Worm (Caenorhabditis elegans) whole organism, L4 larva: ENCODE results near the gene srv-2.

Experiments
- F10B5.3 ChIP-seq: sonication (generic microtip); optimal IDR thresholded peaks from 2 replicates; lab custom pipeline; 2016; ENCODE audit warnings: mild to moderate bottlenecking, missing genetic modification characterization, missing compliant biosample characterization
- F37D6.2 ChIP-seq: sonication (generic microtip); optimal IDR thresholded peaks from 2 replicates; lab custom pipeline; 2016; ENCODE audit warnings: mild to moderate bottlenecking, missing genetic modification characterization, missing compliant biosample characterization
- T26A8.4 ChIP-seq: fragments of 200-800 bp; sonication (Bioruptor generic); IDR thresholded peaks from 2 replicates; pipeline ENCODE4 v1.3.6; 2022; ENCODE audit warnings: missing genetic modification characterization, missing compliant biosample characterization
- Y105C5A.15 ChIP-seq: fragments of 200-800 bp; sonication (Bioruptor generic); IDR thresholded peaks from 2 replicates; pipeline ENCODE4 v1.3.6; 2022; ENCODE audit warnings: missing genetic modification characterization, missing compliant biosample characterization
- Y48G9A.11 ChIP-seq: fragments of 200-800 bp; sonication (Bioruptor generic); IDR thresholded peaks from 2 replicates; pipeline ENCODE4 v1.3.6; 2022; ENCODE audit warnings: missing genetic modification reagents, missing genetic modification characterization, missing compliant biosample characterization
- aha-1 ChIP-seq: fragments of 150-350 bp; peaks from one replicate; lab custom pipeline; 2014; ENCODE audit warnings: missing biosample characterization, missing genetic modification characterization
- aly-2 ChIP-seq: sonication (generic microtip); optimal IDR thresholded peaks from 2 replicates; lab custom pipeline; 2018; ENCODE audit warnings: missing biosample characterization, missing genetic modification characterization
- ceh-82 ChIP-seq: sonication (generic microtip); optimal IDR thresholded peaks from 2 replicates; lab custom pipeline; 2017; ENCODE audit warnings: missing biosample characterization, missing genetic modification characterization
- daf-16 ChIP-seq, 3 experiments: sonication (generic microtip); optimal IDR thresholded peaks; 2 replicates each; lab custom pipeline; 2016 to 2017; ENCODE audit warnings: missing genetic modification characterization in 3 of 3, missing genetic modification reagents in 3 of 3, mild to moderate bottlenecking in 2 of 3, missing compliant biosample characterization in 2 of 3, missing biosample characterization in 1 of 3, moderate library complexity in 1 of 3
- dmd-6 ChIP-seq: fragments of 200-800 bp; sonication (Bioruptor generic); IDR thresholded peaks from 2 replicates; pipeline ENCODE4 v1.3.6; 2022; ENCODE audit warnings: missing genetic modification reagents, missing genetic modification characterization, missing compliant biosample characterization
- dmd-9 ChIP-seq: fragments of 200-800 bp; sonication (Bioruptor generic); IDR thresholded peaks from 2 replicates; pipeline ENCODE4 v1.3.6; 2022; ENCODE audit warnings: missing genetic modification reagents, missing genetic modification characterization, missing compliant biosample characterization
- dve-1 ChIP-seq: sonication (generic microtip); optimal IDR thresholded peaks from 2 replicates; lab custom pipeline; 2017; ENCODE audit warnings: antibody characterized with exemption, mild to moderate bottlenecking, missing genetic modification characterization, missing compliant biosample characterization; ENCODE audit not compliant: insufficient read depth
- egl-43 ChIP-seq: fragments of 200-800 bp; sonication (Bioruptor generic); IDR thresholded peaks from 2 replicates; pipeline ENCODE4 v1.3.6; 2022; ENCODE audit warnings: missing genetic modification reagents, missing genetic modification characterization, missing compliant biosample characterization
- fkh-10 ChIP-seq: fragments of 150-350 bp; optimal IDR thresholded peaks from 2 replicates; lab custom pipeline; 2014; ENCODE audit warnings: missing biosample characterization, missing genetic modification reagents, missing genetic modification characterization
- fos-1 ChIP-seq: fragments of 150-350 bp; optimal IDR thresholded peaks from 2 replicates; lab custom pipeline; 2014; ENCODE audit warnings: missing biosample characterization, missing genetic modification characterization
- hlh-11 ChIP-seq: fragments of 200-800 bp; sonication (Bioruptor generic); optimal IDR thresholded peaks from 2 replicates; lab custom pipeline; 2018; ENCODE audit warnings: mild to moderate bottlenecking, missing genetic modification characterization, missing compliant biosample characterization
- jun-1 ChIP-seq: fragments of 150-350 bp; optimal IDR thresholded peaks from 2 replicates; lab custom pipeline; 2014; ENCODE audit warnings: missing biosample characterization, missing genetic modification reagents, missing genetic modification characterization
- lim-7 ChIP-seq: fragments of 200-800 bp; sonication (Bioruptor generic); IDR thresholded peaks from 2 replicates; pipeline ENCODE4 v1.3.6; 2022; ENCODE audit warnings: missing genetic modification characterization, missing compliant biosample characterization
- lin-13 ChIP-seq: fragments of 150-350 bp; optimal IDR thresholded peaks from 2 replicates; lab custom pipeline; 2014; ENCODE audit warnings: missing biosample characterization, missing genetic modification reagents, missing genetic modification characterization
- lin-29 ChIP-seq: fragments of 200-800 bp; sonication (Bioruptor generic); IDR thresholded peaks from 2 replicates; pipeline ENCODE4 v1.3.6; 2022; ENCODE audit warnings: missing genetic modification reagents, missing genetic modification characterization, missing compliant biosample characterization
- mep-1 ChIP-seq: fragments of 150-350 bp; sonication (generic microtip); optimal IDR thresholded peaks from 3 replicates; lab custom pipeline; 2014; ENCODE audit warnings: missing biosample characterization, missing genetic modification characterization
- mes-2 ChIP-seq: sonication (generic microtip); optimal IDR thresholded peaks from 2 replicates; lab custom pipeline; 2016; ENCODE audit warnings: missing genotype, mild to moderate bottlenecking, missing genetic modification characterization, missing compliant biosample characterization; ENCODE audit not compliant: poor library complexity, severe bottlenecking
- nhr-237 ChIP-seq: sonication (generic microtip); optimal IDR thresholded peaks from 2 replicates; lab custom pipeline; 2017; ENCODE audit warnings: missing biosample characterization, missing genetic modification characterization
- nhr-28 ChIP-seq: fragments of 150-350 bp; optimal IDR thresholded peaks from 2 replicates; lab custom pipeline; 2014; ENCODE audit warnings: missing biosample characterization, missing genetic modification characterization
- nhr-48 ChIP-seq: sonication (generic microtip); optimal IDR thresholded peaks from 2 replicates; lab custom pipeline; 2016; ENCODE audit warnings: mild to moderate bottlenecking, missing genetic modification characterization, missing compliant biosample characterization
- nhr-6 ChIP-seq: fragments of 150-350 bp; optimal IDR thresholded peaks from 2 replicates; lab custom pipeline; 2014; ENCODE audit warnings: missing biosample characterization, missing genetic modification characterization
- nhr-76 ChIP-seq: fragments of 150-350 bp; optimal IDR thresholded peaks from 2 replicates; lab custom pipeline; 2014; ENCODE audit warnings: missing biosample characterization, missing genetic modification characterization
- pqm-1 ChIP-seq: sonication (generic microtip); optimal IDR thresholded peaks from 2 replicates; lab custom pipeline; 2017; ENCODE audit warnings: missing biosample characterization, missing genetic modification characterization
- sdz-12 ChIP-seq: fragments of 200-800 bp; sonication (Bioruptor generic); optimal IDR thresholded peaks from 2 replicates; lab custom pipeline; 2018; ENCODE audit warnings: mild to moderate bottlenecking, missing genetic modification characterization, missing compliant biosample characterization
- set-16 ChIP-seq: fragments of 200-800 bp; sonication (Bioruptor generic); IDR thresholded peaks from 2 replicates; pipeline ENCODE4 v1.3.6; 2022; ENCODE audit warnings: missing genetic modification reagents, missing genetic modification characterization, missing compliant biosample characterization
- snpc-1.2 ChIP-seq: fragments of 200-800 bp; sonication (Bioruptor generic); IDR thresholded peaks from 2 replicates; pipeline ENCODE4 v1.3.6; 2022; ENCODE audit warnings: missing genetic modification reagents, missing genetic modification characterization, missing compliant biosample characterization
- spr-1 ChIP-seq: sonication (generic microtip); optimal IDR thresholded peaks from 2 replicates; lab custom pipeline; 2016; ENCODE audit warnings: mild to moderate bottlenecking, missing genetic modification characterization, missing compliant biosample characterization
- unc-39 ChIP-seq: sonication (generic microtip); optimal IDR thresholded peaks from 2 replicates; lab custom pipeline; 2017; ENCODE audit warnings: missing biosample characterization, missing genetic modification characterization
- unc-62 ChIP-seq, 3 experiments: fragments of 150-350 bp in 1 of 3; sonication (generic microtip); optimal IDR thresholded peaks in 2 of 3; peaks in 1 of 3; 1 replicate in 1 of 3; 2 replicates in 2 of 3; lab custom pipeline; 2014 to 2017; ENCODE audit warnings: missing biosample characterization in 3 of 3, missing genetic modification characterization in 3 of 3, missing genetic modification reagents in 3 of 3, missing genotype in 1 of 3
- vab-7 ChIP-seq: fragments of 200-800 bp; sonication (Bioruptor generic); IDR thresholded peaks from 2 replicates; pipeline ENCODE4 v1.3.6; 2022; ENCODE audit warnings: missing genetic modification reagents, missing genetic modification characterization, missing compliant biosample characterization
- zfp-2 ChIP-seq: sonication (generic microtip); optimal IDR thresholded peaks from 2 replicates; lab custom pipeline; 2016; ENCODE audit warnings: mild to moderate bottlenecking, missing genetic modification characterization, missing compliant biosample characterization
- zfp-3 ChIP-seq: fragments of 200-800 bp; sonication (Bioruptor generic); conservative IDR thresholded peaks from 2 replicates; pipeline ENCODE4 v1.3.6; 2022; ENCODE audit warnings: missing genetic modification reagents, missing genetic modification characterization, missing compliant biosample characterization

Gene srv-2

ce11 chrII:10639110-10639509, 37.0 kb upstream of the srv-2 start, which contains the start of gene M28.9:
Gene M28.9 (plus strand): TSS chrII:10639410.
- TF ChIP-seq fos-1 (tag; lab: Kevin White, UChicago): no peak
- TF ChIP-seq unc-62 (GFP tag; optimal IDR thresholded peaks at IDR 0.05 in 1 of 2; lab: Kevin White, UChicago): peak in 1 of 2 experiments; percentile 40
- TF ChIP-seq unc-62 (tag; optimal IDR thresholded peaks at IDR 0.05; lab: Kevin White, UChicago): no peak
- no peak for TF ChIP-seq unc-39 (tag; lab: Kevin White, UChicago)
- no peak for TF ChIP-seq lim-7

- TF ChIP-seq set-16 (GFP tag; lab: Robert Waterston, UW): peak; percentile 80; the same call in 1 of the 2 replicates
These were observed 35.6 kb upstream of the srv-2 start for ce11 chrII:10637681-10638080.

- TF ChIP-seq lin-13 (GFP tag; lab: Kevin White, UChicago) (no peak), Y48G9A.11 (GFP tag; lab: Robert Waterston, UW) (no peak), vab-7 (GFP tag; lab: Robert Waterston, UW) (no peak), pqm-1 (tag; lab: Kevin White, UChicago) (peak; percentile 63)
- TF ChIP-seq, all 104 proteins: peak for 1
These were observed 28.9 kb upstream of the srv-2 start for ce11 chrII:10630944-10631343.

- TF ChIP-seq egl-43 (GFP tag; lab: Robert Waterston, UW) (no peak), dmd-9 (GFP tag; lab: Robert Waterston, UW) (no peak), F10B5.3 (tag; lab: Kevin White, UChicago) (no peak), aha-1 (tag; lab: Kevin White, UChicago) (no peak), set-16 (GFP tag; lab: Robert Waterston, UW) (no peak), spr-1 (tag; lab: Kevin White, UChicago) (no peak), lim-7 (no peak), nhr-76 (tag; lab: Kevin White, UChicago) (no peak), pqm-1 (tag; lab: Kevin White, UChicago) (no peak), nhr-48 (tag; lab: Kevin White, UChicago) (no peak), mep-1 (tag; lab: Kevin White, UChicago) (no peak)
- TF ChIP-seq, all 104 proteins: peak for 0
These were observed 25.9 kb upstream of the srv-2 start, which contains the start of gene M28.8 for ce11 chrII:10627963-10628362. Gene M28.8 (plus strand): TSS chrII:10628263.

ce11 chrII:10627086-10627485, 25.0 kb upstream of the srv-2 start:
- TF ChIP-seq hlh-11 (tag; lab: Kevin White, UChicago): peak; percentile 67
- TF ChIP-seq Y105C5A.15 (GFP tag; lab: Robert Waterston, UW): no peak
- peak; percentile 32 for TF ChIP-seq dve-1 (tag; lab: Kevin White, UChicago)
- peak; percentile 35 for TF ChIP-seq aha-1 (tag; lab: Kevin White, UChicago)
- TF ChIP-seq dmd-6: peak; percentile 64
- no peak for TF ChIP-seq mes-2 (tag; lab: Kevin White, UChicago)
- TF ChIP-seq nhr-76 (tag; lab: Kevin White, UChicago): no peak
- TF ChIP-seq F37D6.2: no peak
- TF ChIP-seq nhr-28 (tag; lab: Kevin White, UChicago): peak; percentile 75
- peak; percentile 90 for TF ChIP-seq pqm-1 (tag; lab: Kevin White, UChicago)
- TF ChIP-seq daf-16 (GFP tag; optimal IDR thresholded peaks at IDR 0.05; lab: Kevin White, UChicago): no peak
- peak; percentile 53 for TF ChIP-seq daf-16 (tag; optimal IDR thresholded peaks at IDR 0.05; lab: Kevin White, UChicago)

- no peak for TF ChIP-seq aly-2 (tag; lab: Kevin White, UChicago)
- TF ChIP-seq fkh-10 (GFP tag; lab: Kevin White, UChicago): no peak
- no peak for TF ChIP-seq jun-1
- TF ChIP-seq nhr-6 (tag; lab: Kevin White, UChicago): no peak
- no peak for TF ChIP-seq unc-39 (tag; lab: Kevin White, UChicago)
- no peak for TF ChIP-seq zfp-2 (tag; lab: Kevin White, UChicago)
- no peak for TF ChIP-seq sdz-12 (GFP tag; lab: Kevin White, UChicago)
- TF ChIP-seq nhr-237 (tag; lab: Kevin White, UChicago): no peak
- no peak for TF ChIP-seq lin-29 (GFP tag; lab: Robert Waterston, UW)
- no peak for TF ChIP-seq egl-43 (GFP tag; lab: Robert Waterston, UW)
- no peak for TF ChIP-seq snpc-1.2 (GFP tag; lab: Robert Waterston, UW)
- no peak for TF ChIP-seq ceh-82
- no peak for TF ChIP-seq T26A8.4 (GFP tag; lab: Robert Waterston, UW)
- no peak for TF ChIP-seq zfp-3 (GFP tag; lab: Robert Waterston, UW)
- TF ChIP-seq dmd-9 (GFP tag; lab: Robert Waterston, UW): no peak
- TF ChIP-seq, all 104 proteins: peak for 0
These were observed 19.9 kb upstream of the srv-2 start, which contains the start of gene cutl-9 for ce11 chrII:10621965-10622364. Gene cutl-9 (plus strand): TSS chrII:10622265.
